Fruit fly (Drosophila melanogaster) whole organism, prepupa: Measurements from ENCODE around the gene crc.

Experiments used
- Blimp-1 ChIP-seq: fragments of 200-800 bp; sonication (Bioruptor generic); optimal IDR thresholded peaks from 3 replicates; lab custom pipeline; 2017; ENCODE audit warnings: missing biosample characterization, missing genetic modification characterization, mild to moderate bottlenecking, moderate library complexity, missing genetic modification reagents
- CG10631 ChIP-seq: fragments of 200-800 bp; sonication (Bioruptor generic); optimal IDR thresholded peaks from 2 replicates; lab custom pipeline; 2016; ENCODE audit warnings: missing biosample characterization, missing genetic modification characterization
- CG11294 ChIP-seq: fragments of 200-800 bp; sonication (Bioruptor generic); IDR thresholded peaks from 2 replicates; pipeline ENCODE4 v1.3.6; 2022; ENCODE audit warnings: missing biosample characterization, missing genetic modification characterization
- CG11762 ChIP-seq: fragments of 200-800 bp; sonication (Bioruptor generic); optimal IDR thresholded peaks from 3 replicates; lab custom pipeline; 2016; ENCODE audit warnings: missing biosample characterization, missing genetic modification characterization; ENCODE audit not compliant: insufficient read depth
- CG3032 ChIP-seq: fragments of 200-800 bp; optimal IDR thresholded peaks from 2 replicates; lab custom pipeline; 2019; ENCODE audit warnings: missing biosample characterization, mild to moderate bottlenecking, missing genetic modification characterization, moderate library complexity
- CG32006 ChIP-seq: fragments of 200-800 bp; sonication (Bioruptor generic); optimal IDR thresholded peaks from 3 replicates; lab custom pipeline; 2017; ENCODE audit warnings: missing biosample characterization, mild to moderate bottlenecking, missing genetic modification characterization
- CG34406 ChIP-seq: fragments of 200-800 bp; sonication (Bioruptor generic); optimal IDR thresholded peaks from 3 replicates; lab custom pipeline; 2016; ENCODE audit warnings: missing biosample characterization, missing genetic modification characterization
- CG3919 ChIP-seq: fragments of 200-800 bp; sonication (Bioruptor generic); optimal IDR thresholded peaks from 3 replicates; lab custom pipeline; 2016; ENCODE audit warnings: missing biosample characterization, missing genetic modification characterization
- CG4318 ChIP-seq: fragments of 200-800 bp; sonication (Bioruptor generic); optimal IDR thresholded peaks from 3 replicates; lab custom pipeline; 2017; ENCODE audit warnings: missing biosample characterization, mild to moderate bottlenecking, missing genetic modification characterization
- CG6808 ChIP-seq: fragments of 200-800 bp; sonication (Bioruptor generic); optimal IDR thresholded peaks from 3 replicates; lab custom pipeline; 2017; ENCODE audit warnings: missing biosample characterization, missing genetic modification characterization, mild to moderate bottlenecking, moderate library complexity, missing genetic modification reagents
- CG6854 ChIP-seq: fragments of 200-800 bp; sonication (Bioruptor generic); optimal IDR thresholded peaks from 2 replicates; lab custom pipeline; 2017; ENCODE audit warnings: missing biosample characterization, mild to moderate bottlenecking, missing genetic modification characterization
- CG7368 ChIP-seq: fragments of 200-800 bp; sonication (Bioruptor generic); optimal IDR thresholded peaks from 3 replicates; lab custom pipeline; 2016; ENCODE audit warnings: missing biosample characterization, missing genetic modification characterization
- CG8119 ChIP-seq: fragments of 200-800 bp; sonication (Bioruptor generic); IDR thresholded peaks from 3 replicates; pipeline ENCODE4 v1.3.6; 2022; ENCODE audit warnings: missing biosample characterization, missing genetic modification characterization
- Eip75B ChIP-seq: fragments of 200-800 bp; sonication (Bioruptor generic); optimal IDR thresholded peaks from 3 replicates; lab custom pipeline; 2016; ENCODE audit warnings: missing biosample characterization, missing genetic modification characterization
- Eip78C ChIP-seq: fragments of 200-800 bp; sonication (Bioruptor generic); peaks from one replicate; lab custom pipeline; 2016; ENCODE audit warnings: missing biosample characterization, missing genetic modification characterization
- Eip93F ChIP-seq: fragments of 200-800 bp; sonication (Bioruptor generic); optimal IDR thresholded peaks from 2 replicates; lab custom pipeline; 2016; ENCODE audit warnings: missing biosample characterization, mild to moderate bottlenecking, missing genetic modification characterization
- Ets21C ChIP-seq: fragments of 200-800 bp; sonication (Bioruptor generic); optimal IDR thresholded peaks from 3 replicates; lab custom pipeline; 2016; ENCODE audit warnings: missing biosample characterization, missing genetic modification characterization
- Gug ChIP-seq: fragments of 200-800 bp; sonication (Bioruptor generic); IDR thresholded peaks from 2 replicates; pipeline ENCODE4 v1.3.6; 2022; ENCODE audit warnings: missing biosample characterization, missing genetic modification characterization
- Hr38 ChIP-seq: sonication (Bioruptor generic); optimal IDR thresholded peaks from 2 replicates; lab custom pipeline; 2016; ENCODE audit warnings: missing biosample characterization, missing genetic modification characterization
- Hr39 ChIP-seq: fragments of 200-800 bp; sonication (Bioruptor generic); optimal IDR thresholded peaks from 2 replicates; lab custom pipeline; 2016; ENCODE audit warnings: missing biosample characterization, missing genetic modification characterization
- Hr4 ChIP-seq: fragments of 200-800 bp; sonication (Bioruptor generic); optimal IDR thresholded peaks from 3 replicates; lab custom pipeline; 2016; ENCODE audit warnings: missing biosample characterization, missing genetic modification characterization
- OdsH ChIP-seq: fragments of 200-800 bp; sonication (Bioruptor generic); optimal IDR thresholded peaks from 3 replicates; lab custom pipeline; 2016; ENCODE audit warnings: missing biosample characterization, missing genetic modification characterization
- Sox14 ChIP-seq: fragments of 200-800 bp; sonication (Bioruptor generic); optimal IDR thresholded peaks from 3 replicates; lab custom pipeline; 2016; ENCODE audit warnings: missing biosample characterization, missing genetic modification characterization
- dsx ChIP-seq: fragments of 200-800 bp; optimal IDR thresholded peaks from 3 replicates; lab custom pipeline; 2019; ENCODE audit warnings: missing biosample characterization, mild to moderate bottlenecking, missing genetic modification characterization, moderate library complexity; ENCODE audit not compliant: poor library complexity, severe bottlenecking
- eg ChIP-seq: fragments of 200-800 bp; sonication (Bioruptor generic); IDR thresholded peaks from 3 replicates; pipeline ENCODE4 v1.3.6; 2022; ENCODE audit warnings: missing biosample characterization, missing genetic modification characterization
- esn ChIP-seq: fragments of 200-800 bp; sonication (Bioruptor generic); optimal IDR thresholded peaks from 2 replicates; lab custom pipeline; 2016; ENCODE audit warnings: missing biosample characterization, mild to moderate bottlenecking, missing genetic modification characterization, moderate library complexity
- fd85E ChIP-seq: fragments of 200-800 bp; sonication (Bioruptor generic); optimal IDR thresholded peaks from 3 replicates; lab custom pipeline; 2016; ENCODE audit warnings: missing biosample characterization, missing genetic modification characterization
- fkh ChIP-seq: fragments of 200-800 bp; sonication (Bioruptor generic); optimal IDR thresholded peaks from 3 replicates; lab custom pipeline; 2017; ENCODE audit warnings: missing biosample characterization, mild to moderate bottlenecking, missing genetic modification characterization, moderate library complexity
- net ChIP-seq: fragments of 200-800 bp; sonication (Bioruptor generic); optimal IDR thresholded peaks from 3 replicates; lab custom pipeline; 2016; ENCODE audit warnings: missing biosample characterization, missing genetic modification characterization
- pdm3 ChIP-seq: fragments of 200-800 bp; sonication (Bioruptor generic); optimal IDR thresholded peaks from 3 replicates; lab custom pipeline; 2016; ENCODE audit warnings: missing biosample characterization, missing genetic modification characterization
- salr ChIP-seq, 2 experiments: fragments of 200-800 bp; sonication (Bioruptor generic); optimal IDR thresholded peaks; 3 replicates each; lab custom pipeline; 2016 to 2018; ENCODE audit warnings: missing biosample characterization in 2 of 2, missing genetic modification characterization in 2 of 2, mild to moderate bottlenecking in 1 of 2
- spab ChIP-seq: fragments of 200-800 bp; sonication (Bioruptor generic); optimal IDR thresholded peaks from 2 replicates; lab custom pipeline; 2017; ENCODE audit warnings: missing biosample characterization, mild to moderate bottlenecking, missing genetic modification characterization, missing genetic modification reagents
- ss ChIP-seq, 2 experiments: fragments of 200-800 bp; sonication (Bioruptor generic); optimal IDR thresholded peaks; 2 replicates in 1 of 2; 3 replicates in 1 of 2; lab custom pipeline; 2017 to 2018; ENCODE audit warnings: mild to moderate bottlenecking in 2 of 2, missing biosample characterization in 2 of 2, missing genetic modification characterization in 2 of 2, moderate library complexity in 1 of 2
- svp ChIP-seq: fragments of 200-800 bp; sonication (Bioruptor generic); peaks from one replicate; lab custom pipeline; 2016; ENCODE audit warnings: missing biosample characterization, missing genetic modification characterization
- topi ChIP-seq: fragments of 200-800 bp; sonication (Bioruptor generic); optimal IDR thresholded peaks from 3 replicates; lab custom pipeline; 2016; ENCODE audit warnings: missing biosample characterization, missing genetic modification characterization
- vri ChIP-seq: fragments of 200-800 bp; sonication (Bioruptor generic); optimal IDR thresholded peaks from 3 replicates; lab custom pipeline; 2016; ENCODE audit warnings: missing biosample characterization, mild to moderate bottlenecking, missing genetic modification characterization

The crc gene

dm6 chr2L:21313909-21314400, 3.3 kb downstream of the crc start, which contains the start of gene CG46314 (continued):
- TF ChIP-seq dsx (GFP tag; lab: Kevin White, UChicago) = peak; percentile 30
- peak; percentile 41 to 55 for TF ChIP-seq ss (GFP tag; optimal IDR thresholded peaks at IDR 0.05; lab: Kevin White, UChicago)
- TF ChIP-seq CG6808 (GFP tag; lab: Kevin White, UChicago) = peak; percentile 78
- peak; percentile 74 for TF ChIP-seq spab (GFP tag; lab: Kevin White, UChicago)
- TF ChIP-seq Hr38 = no peak
- TF ChIP-seq salr (GFP tag; optimal IDR thresholded peaks at IDR 0.05; lab: Kevin White, UChicago) = peak in 1 of 2 experiments; percentile 43
- TF ChIP-seq CG7368 (GFP tag; lab: Kevin White, UChicago) = peak; percentile 58

DNA sequence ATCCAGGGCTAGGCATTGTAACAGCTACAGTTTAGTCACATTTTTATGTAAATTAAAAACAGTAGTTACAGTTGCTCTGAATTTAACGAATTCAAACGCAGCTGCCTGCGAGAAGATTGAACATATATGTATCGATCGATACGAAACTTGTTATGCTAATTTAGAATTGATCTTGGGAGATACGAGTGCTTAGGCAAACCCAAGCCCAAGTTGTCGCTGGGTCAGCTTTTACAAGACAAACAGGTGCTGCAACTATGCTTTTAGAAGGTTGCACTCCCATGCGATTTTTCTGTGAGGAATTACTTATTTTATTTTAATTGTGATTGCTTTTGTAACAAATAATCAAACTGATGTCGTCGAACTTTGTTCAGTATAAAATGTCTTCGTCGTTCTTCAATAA, 6.0 kb downstream of the crc start:
- TF ChIP-seq vri (GFP tag; lab: Kevin White, UChicago) (no peak), CG11294 (GFP tag; lab: Robert Waterston, UW) (no peak), fkh (GFP tag; lab: Kevin White, UChicago) (no peak), CG6854 (no peak), fd85E (GFP tag; lab: Kevin White, UChicago) (no peak), CG34406 (GFP tag; lab: Kevin White, UChicago) (no peak), CG3032 (tag; lab: Kevin White, UChicago) (no peak), Ets21C (GFP tag; lab: Kevin White, UChicago) (no peak)

- TF ChIP-seq Eip75B (GFP tag; lab: Kevin White, UChicago) = no peak
- TF ChIP-seq Hr39 (GFP tag; lab: Kevin White, UChicago) = no peak
- no peak for TF ChIP-seq ss (GFP tag; optimal IDR thresholded peaks at IDR 0.05; lab: Kevin White, UChicago)
- TF ChIP-seq CG4318 = no peak
- no peak for TF ChIP-seq CG3919 (GFP tag; lab: Kevin White, UChicago)
- no peak for TF ChIP-seq fd85E (GFP tag; lab: Kevin White, UChicago)
- TF ChIP-seq CG3032 (tag; lab: Kevin White, UChicago) = no peak
- no peak for TF ChIP-seq Blimp-1 (GFP tag; lab: Kevin White, UChicago)
- no peak for TF ChIP-seq fkh (GFP tag; lab: Kevin White, UChicago)
- TF ChIP-seq Hr38 = no peak
- no peak for TF ChIP-seq net (GFP tag; lab: Kevin White, UChicago)
- no peak for TF ChIP-seq CG6808 (GFP tag; lab: Kevin White, UChicago)
- no peak for TF ChIP-seq eg (GFP tag; lab: Robert Waterston, UW)
- TF ChIP-seq CG6854 = no peak
- no peak for TF ChIP-seq CG11294 (GFP tag; lab: Robert Waterston, UW)
- TF ChIP-seq CG8119 (GFP tag; lab: Robert Waterston, UW) = no peak
- TF ChIP-seq pdm3 (GFP tag; lab: Kevin White, UChicago) = no peak
Measured at dm6 chr2L:21322161-21322560, 11.5 kb downstream of the crc start.

DNA sequence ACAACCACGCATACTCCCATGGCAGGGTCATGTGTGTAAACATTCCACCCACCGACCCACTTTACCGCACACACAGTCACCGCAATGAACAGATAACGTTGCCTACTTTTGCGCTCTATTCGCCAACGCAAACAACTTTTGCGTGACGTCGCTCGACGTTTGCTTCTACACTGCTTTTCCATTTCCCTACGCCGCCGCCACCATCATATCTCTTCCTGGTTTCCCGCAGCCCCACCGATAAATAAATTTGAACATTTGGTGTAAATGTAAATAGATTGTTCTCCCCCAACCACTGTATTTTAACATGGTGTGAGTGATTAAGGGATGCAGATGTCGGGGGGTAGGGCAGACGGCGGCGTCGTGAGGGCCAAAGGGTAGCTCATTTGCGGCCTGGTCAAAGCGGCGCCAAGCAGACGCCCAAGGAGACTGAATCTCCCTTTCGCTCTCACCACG, 13.8 kb downstream of the crc start:
- no peak for TF ChIP-seq CG8119 (GFP tag; lab: Robert Waterston, UW)
- TF ChIP-seq svp (GFP tag; lab: Kevin White, UChicago) = peak; percentile 79
- TF ChIP-seq fkh (GFP tag; lab: Kevin White, UChicago) = peak; percentile 90

DNA sequence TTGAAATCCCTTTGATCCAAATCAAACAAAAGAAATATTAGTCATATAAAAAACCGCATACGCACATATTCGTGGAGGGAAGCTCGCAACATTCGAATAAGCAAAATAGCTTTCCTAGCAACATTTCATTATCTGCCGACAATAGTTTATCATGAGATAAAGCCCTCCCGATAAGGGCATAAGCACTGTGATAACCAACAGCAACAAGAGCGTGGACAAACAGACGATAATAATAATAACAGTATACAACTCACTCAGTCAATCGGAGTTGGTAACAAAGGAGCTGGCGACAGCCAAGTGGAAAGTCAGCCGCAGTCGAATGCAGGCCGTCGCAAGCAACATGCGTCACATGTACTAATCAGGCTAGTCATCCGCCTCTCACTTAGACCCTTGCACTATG, 18.7 kb downstream of the crc start:
- no peak for TF ChIP-seq Hr39 (GFP tag; lab: Kevin White, UChicago)
- no peak for TF ChIP-seq CG32006 (GFP tag; lab: Kevin White, UChicago)
- no peak for TF ChIP-seq Blimp-1 (GFP tag; lab: Kevin White, UChicago)
- no peak for TF ChIP-seq CG6854
- peak; percentile 18 for TF ChIP-seq Sox14
- no peak for TF ChIP-seq CG10631 (GFP tag; lab: Kevin White, UChicago)
- TF ChIP-seq Gug = no peak
- peak; percentile 28 for TF ChIP-seq fkh (GFP tag; lab: Kevin White, UChicago)
- peak; percentile 40 for TF ChIP-seq Eip78C
- no peak for TF ChIP-seq CG34406 (GFP tag; lab: Kevin White, UChicago)
- no peak for TF ChIP-seq OdsH (GFP tag; lab: Kevin White, UChicago)
- no peak for TF ChIP-seq esn
- no peak for TF ChIP-seq CG6808 (GFP tag; lab: Kevin White, UChicago)
- no peak for TF ChIP-seq topi (GFP tag; lab: Kevin White, UChicago)
- TF ChIP-seq CG11762 (GFP tag; lab: Kevin White, UChicago) = no peak
- TF ChIP-seq svp (GFP tag; lab: Kevin White, UChicago) = no peak
- no peak for TF ChIP-seq CG3919 (GFP tag; lab: Kevin White, UChicago)
- no peak for TF ChIP-seq Hr4
- TF ChIP-seq Eip93F (GFP tag; lab: Kevin White, UChicago) = no peak
